Fruit fly (Drosophila melanogaster) S2 (cell line): Measurements from ENCODE around the gene CG4887.

ENCODE experiments used
- CG8478 ChIP-seq: fragments of >200 bp; optimal IDR thresholded peaks from 2 replicates; lab custom pipeline; 2018
- CTCF ChIP-seq, 2 experiments: fragments of >200 bp; optimal IDR thresholded peaks; 2 replicates each; lab custom pipeline; 2018

DNA sequence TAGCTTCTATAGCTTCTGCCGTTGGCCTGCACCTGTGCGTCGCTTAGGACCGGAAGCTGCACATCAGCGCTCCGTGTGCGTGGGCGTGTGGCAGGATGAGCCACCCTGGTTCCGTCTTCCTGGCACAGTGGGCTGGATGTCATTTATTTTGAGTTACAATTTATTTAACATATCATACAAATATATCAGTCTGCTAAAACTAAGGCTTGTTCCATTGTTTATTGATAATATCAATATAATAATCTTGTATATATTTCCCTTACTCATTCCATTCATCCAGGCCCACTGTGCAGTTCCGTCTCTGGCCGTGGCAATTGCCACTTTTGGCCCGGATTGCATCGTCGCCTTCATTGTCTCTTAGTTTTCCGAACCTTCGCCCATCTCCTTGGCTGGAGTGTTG is 41.7 kb downstream of the CG4887 start:
- TF ChIP-seq CTCF (optimal IDR thresholded peaks at IDR 0.05; lab: Kevin White, UChicago) (no peak), CG8478 (lab: Kevin White, UChicago) (no peak)
